Worm (Caenorhabditis elegans): ENCODE results near the gene C34B4.4.

DNA sequence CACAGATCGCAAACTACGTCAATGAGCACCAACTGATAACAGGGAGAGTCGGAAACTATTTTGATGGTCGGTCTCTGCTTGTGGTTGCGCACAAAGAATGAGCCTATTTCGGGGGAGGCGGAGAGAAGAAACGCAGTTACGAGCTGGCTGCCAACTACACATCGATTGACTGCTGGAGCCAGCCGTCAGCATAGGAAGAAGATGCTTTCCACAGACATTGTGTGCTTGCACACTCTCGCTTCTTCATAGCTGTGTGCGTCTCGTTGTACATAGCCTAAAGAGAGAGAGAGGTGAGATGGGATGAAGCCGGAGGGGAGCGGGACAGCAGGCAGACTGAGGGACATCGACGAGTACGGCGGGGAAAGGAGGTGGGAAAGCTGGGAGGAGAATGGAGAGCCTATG, 40.2 kb downstream of the C34B4.4 start:
- TF ChIP-seq T22C8.4 (GFP tag; IDR thresholded peaks at IDR 0.05) (peak; percentile 41; the same call in 1 of the 2 replicates), ref-1 (GFP tag; conservative IDR thresholded peaks at IDR 0.05) (no peak), ztf-29 (GFP tag; IDR thresholded peaks at IDR 0.05) (no peak), cog-1 (tag; optimal IDR thresholded peaks at IDR 0.05) (peak; percentile 25), med-1 (GFP tag; optimal IDR thresholded peaks at IDR 0.05; ENCODE audit: insufficient read depth) (no peak), ztf-23 (GFP tag; IDR thresholded peaks at IDR 0.05) (0 out of 2 replicates have a peak, but pooled peaks have one; percentile 50), flt-1 (GFP tag; IDR thresholded peaks at IDR 0.05) (no peak), klf-2 (GFP tag; conservative IDR thresholded peaks at IDR 0.05) (no peak)
